Fruit fly (Drosophila melanogaster) ovary, adult (tissue): ENCODE data around the gene CG7675.

ENCODE experiments used
- CG17801 ChIP-seq: fragments of 200-800 bp; optimal IDR thresholded peaks from 2 replicates; lab custom pipeline; 2019; ENCODE audit warnings: missing biosample characterization, mild to moderate bottlenecking, missing genetic modification characterization, moderate library complexity; ENCODE audit not compliant: partially characterized antibody

The CG7675 gene

DNA sequence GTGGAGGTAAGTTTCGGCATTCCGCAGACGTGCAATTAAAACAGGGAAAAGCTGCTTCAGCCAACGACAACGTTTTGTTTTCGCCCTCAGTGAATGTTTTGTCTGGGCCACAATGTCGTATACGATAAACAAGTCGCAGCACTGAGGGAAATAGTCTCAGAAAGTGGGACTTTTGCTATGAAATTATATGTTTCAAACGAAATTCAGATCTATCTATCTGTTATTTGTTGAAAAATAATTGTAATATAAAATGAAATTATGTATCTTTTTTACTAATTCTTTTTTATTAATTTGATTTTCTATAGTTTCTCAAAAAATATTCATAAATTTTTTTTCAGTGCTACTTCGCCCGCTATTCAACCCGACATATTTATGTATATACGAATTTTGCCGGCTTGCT is 12.5 kb upstream of the CG7675 start:
- no peak for TF ChIP-seq CG17801 (GFP tag; lab: Kevin White, UChicago)

dm6 chr3R:18389790-18390189 is 8.8 kb upstream of the CG7675 start, which contains the start of gene Vha100-4:
TSS of gene Vha100-4 (minus strand) at chr3R:18389805.
- TF ChIP-seq CG17801 (GFP tag; lab: Kevin White, UChicago), result no peak

DNA sequence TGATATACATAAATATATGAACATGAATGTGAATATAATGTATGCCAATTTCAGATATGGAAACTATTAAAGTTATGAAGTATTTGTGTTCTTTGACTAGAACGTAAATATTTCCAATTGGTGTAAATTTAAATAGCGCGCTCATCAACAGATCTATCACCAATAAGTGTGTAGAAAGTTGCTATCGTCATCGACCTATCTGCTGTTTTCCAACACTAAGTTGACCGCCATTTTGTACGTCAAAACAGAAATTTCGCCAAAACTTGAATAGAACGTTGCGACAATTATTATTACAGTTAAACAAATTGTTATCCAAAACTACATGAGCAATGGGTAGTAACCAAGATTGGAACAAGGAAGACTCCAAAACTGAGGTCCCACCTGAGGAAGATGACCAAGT is 4.6 kb upstream of the CG7675 start, which contains the start of gene cona:
TSS of gene cona (plus strand) at position 236 of the 400 bp plus-strand sequence.
- TF ChIP-seq CG17801 (GFP tag; lab: Kevin White, UChicago), result no peak

dm6 chr3R:18384972-18385371 is 4.0 kb upstream of the CG7675 start, which contains the start of gene CG14309:
TSS of gene CG14309 (minus strand) at chr3R:18385072.
- no peak for TF ChIP-seq CG17801 (GFP tag; lab: Kevin White, UChicago)

dm6 chr3R:18380251-18380812 is 646 bp downstream of the CG7675 start:
- no peak for TF ChIP-seq CG17801 (GFP tag; lab: Kevin White, UChicago)

DNA sequence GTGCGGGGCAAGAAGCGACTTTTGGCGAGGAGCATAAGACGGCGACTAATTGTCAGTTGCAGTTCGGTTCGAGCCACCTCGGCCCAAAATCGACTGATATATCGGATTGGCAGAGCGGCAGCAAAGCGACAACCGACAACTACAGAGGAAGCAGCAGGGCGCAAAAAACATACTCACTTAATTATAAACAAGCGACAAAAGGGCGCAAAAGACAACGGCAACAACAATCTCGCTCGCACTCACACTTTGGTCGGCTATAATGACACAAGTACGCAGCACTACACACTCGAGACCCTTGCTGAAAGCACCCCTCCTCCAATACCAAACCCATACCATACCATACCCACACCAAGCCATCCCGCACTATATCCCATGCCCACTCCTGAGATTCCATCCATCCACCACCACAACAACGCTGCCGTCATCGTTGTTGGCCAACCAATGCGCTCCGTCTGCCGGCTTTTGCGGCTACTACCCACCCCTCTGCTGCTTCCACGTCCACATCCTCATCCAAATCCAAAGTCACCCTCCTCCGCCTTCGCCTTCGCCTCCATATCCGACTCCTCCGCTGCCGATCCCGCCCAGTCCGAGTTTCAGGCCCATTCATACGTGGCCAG is 8.2 kb downstream of the CG7675 start, which contains the start of gene gl:
TSS of gene gl (minus strand) at position 51 of the 617 bp plus-strand sequence.
- TF ChIP-seq CG17801 (GFP tag; lab: Kevin White, UChicago), result no peak

DNA sequence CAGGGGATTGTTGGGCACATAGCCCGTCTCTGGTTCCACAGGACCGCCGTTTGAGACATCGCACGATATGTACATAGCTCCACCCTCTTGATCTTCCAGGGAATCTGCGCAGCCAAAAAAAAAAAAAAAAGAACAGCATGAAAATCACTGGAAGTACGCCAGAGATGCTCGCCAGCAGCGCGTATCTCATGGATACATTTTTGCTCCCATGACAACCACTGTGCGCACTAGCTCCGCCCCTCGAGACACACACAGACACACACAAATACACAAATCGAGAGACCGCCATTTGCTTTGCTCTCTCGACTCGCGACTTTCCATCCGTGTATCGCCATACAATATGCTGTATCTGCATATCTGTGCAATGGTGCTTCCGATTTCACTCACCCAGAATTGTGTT is 9.6 kb downstream of the CG7675 start:
- TF ChIP-seq CG17801 (GFP tag; lab: Kevin White, UChicago), result no peak

- no peak for TF ChIP-seq CG17801 (GFP tag; lab: Kevin White, UChicago)
These were observed 12.4 kb downstream of the CG7675 start for dm6 chr3R:18368595-18368994.

DNA sequence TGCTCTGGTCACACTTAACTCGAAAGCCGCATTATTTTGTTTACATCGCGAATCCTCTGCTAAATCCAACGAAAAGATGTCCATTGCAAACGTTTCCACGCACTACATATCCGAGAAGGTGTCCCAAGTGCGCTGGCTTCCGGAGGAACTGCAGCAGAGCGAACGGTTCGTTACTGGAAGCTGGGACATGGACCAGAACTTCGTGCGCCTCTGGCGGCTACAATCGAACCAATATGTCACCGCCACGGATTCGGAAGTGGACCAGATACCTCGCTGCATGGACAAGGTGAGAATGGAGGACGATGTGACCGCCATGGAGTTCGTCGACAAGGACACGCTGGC is 14.4 kb downstream of the CG7675 start:
- no peak for TF ChIP-seq CG17801 (GFP tag; lab: Kevin White, UChicago)

DNA sequence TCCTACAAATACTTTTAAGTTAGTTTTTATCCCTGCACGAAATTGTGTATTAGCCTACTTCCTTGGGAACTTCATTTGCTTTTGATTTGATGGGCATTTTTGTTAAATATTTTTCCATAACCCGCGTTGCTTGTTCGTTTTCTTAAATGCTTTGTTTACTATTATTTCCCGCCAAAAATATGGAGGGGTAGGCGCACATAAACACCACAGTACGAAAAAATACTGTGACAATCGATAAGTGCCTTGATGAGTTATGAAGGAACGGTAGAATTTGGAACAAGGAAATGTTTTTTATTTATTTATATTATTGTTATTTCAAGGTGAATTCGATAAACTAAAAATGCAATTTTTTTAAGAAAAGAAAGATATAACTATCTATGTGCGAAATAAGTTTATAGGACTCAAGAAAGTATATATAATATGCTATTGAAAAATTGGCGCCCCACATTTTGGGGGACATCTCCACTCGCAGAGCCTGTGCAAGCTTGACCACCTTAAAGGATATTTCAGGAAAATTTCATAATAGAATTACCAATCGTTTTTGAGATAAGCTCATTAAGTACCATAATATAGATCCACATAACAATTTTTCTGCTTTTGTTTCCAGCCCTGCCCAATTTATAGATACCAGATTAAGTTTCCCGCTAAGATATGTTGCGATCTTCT is 14.9 kb downstream of the CG7675 start, which contains the start of the genes WRNexo and Nup43:
TSS of gene WRNexo (minus strand) at position 185 of the 666 bp plus-strand sequence.
TSS of gene Nup43 (plus strand) at position 661 of the 666 bp plus-strand sequence.
- TF ChIP-seq CG17801 (GFP tag; lab: Kevin White, UChicago), result no peak

dm6 chr3R:18361694-18362093 is 19.3 kb downstream of the CG7675 start, which contains the start of gene hmw:
TSS of gene hmw (plus strand) at chr3R:18361994.
- no peak for TF ChIP-seq CG17801 (GFP tag; lab: Kevin White, UChicago)

- TF ChIP-seq CG17801 (GFP tag; lab: Kevin White, UChicago), result no peak
These were observed 20.2 kb downstream of the CG7675 start, which contains the start of gene CG15803 for dm6 chr3R:18360630-18361260. TSS of gene CG15803 (minus strand) at chr3R:18360728.

- no peak for TF ChIP-seq CG17801 (GFP tag; lab: Kevin White, UChicago)
These were observed 25.2 kb downstream of the CG7675 start for dm6 chr3R:18355781-18356180.

- TF ChIP-seq CG17801 (GFP tag; lab: Kevin White, UChicago), result no peak
These were observed 42.5 kb downstream of the CG7675 start for dm6 chr3R:18338493-18338892.

dm6 chr3R:18328842-18329241 is 52.1 kb downstream of the CG7675 start, which contains the start of gene naz:
TSS of gene naz (minus strand) at chr3R:18328942.
- no peak for TF ChIP-seq CG17801 (GFP tag; lab: Kevin White, UChicago)
